Fruit fly (Drosophila melanogaster) whole organism, embryonic: ENCODE results near the gene CG13838.
A peak's percentile ranks its signal among the peaks of the same experiment; 100 is the strongest.

Experiments
- Aef1 ChIP-seq: fragments of 200-800 bp; sonication (Bioruptor generic); IDR thresholded peaks from 3 replicates; pipeline ENCODE4 v1.3.6; 2022; ENCODE audit warnings: missing biosample characterization, missing genetic modification characterization
- CG10366 ChIP-seq: fragments of 200-800 bp; sonication (Bioruptor generic); IDR thresholded peaks from 2 replicates; pipeline ENCODE4 v1.3.6; 2022; ENCODE audit warnings: missing biosample characterization, missing genetic modification characterization
- CG14965 ChIP-seq: fragments of 200-800 bp; sonication (Bioruptor generic); optimal IDR thresholded peaks from 2 replicates; lab custom pipeline; 2016; ENCODE audit warnings: missing biosample characterization, missing genetic modification characterization, borderline replicate concordance
- CG15269 ChIP-seq: fragments of 200-800 bp; sonication (Bioruptor generic); optimal IDR thresholded peaks from 2 replicates; lab custom pipeline; 2018; ENCODE audit warnings: missing biosample characterization, mild to moderate bottlenecking, missing genetic modification characterization, moderate library complexity
- CG17186 ChIP-seq: fragments of 200-800 bp; sonication (Bioruptor generic); optimal IDR thresholded peaks from 3 replicates; lab custom pipeline; 2017; ENCODE audit warnings: missing biosample characterization, missing genetic modification reagents, missing genetic modification characterization
- CG17612 ChIP-seq: fragments of 200-800 bp; sonication (Bioruptor generic); IDR thresholded peaks from 2 replicates; pipeline ENCODE4 v1.3.6; 2022; ENCODE audit warnings: missing biosample characterization, missing genetic modification characterization
- CG30431 ChIP-seq: fragments of 200-800 bp; sonication (Bioruptor generic); optimal IDR thresholded peaks from 2 replicates; lab custom pipeline; 2017; ENCODE audit warnings: missing biosample characterization, missing genetic modification characterization
- CG32767 ChIP-seq: fragments of 200-800 bp; sonication (Bioruptor generic); IDR thresholded peaks from 2 replicates; pipeline ENCODE4 v1.3.6; 2022; ENCODE audit warnings: missing biosample characterization, missing genetic modification characterization
- CG3847 ChIP-seq: fragments of 200-800 bp; sonication (Bioruptor generic); IDR thresholded peaks from 2 replicates; pipeline ENCODE4 v1.3.6; 2022; ENCODE audit warnings: missing biosample characterization, missing genetic modification characterization
- CG5180 ChIP-seq: fragments of 200-800 bp; sonication (Bioruptor generic); optimal IDR thresholded peaks from 3 replicates; lab custom pipeline; 2017; ENCODE audit warnings: missing biosample characterization, missing genetic modification characterization, mild to moderate bottlenecking, moderate library complexity, missing genetic modification reagents
- CG8290 ChIP-seq, 3 experiments: fragments of 200-800 bp; sonication (Bioruptor generic); optimal IDR thresholded peaks; 2 replicates each; lab custom pipeline; 2016 to 2019; ENCODE audit warnings: missing biosample characterization in 3 of 3, missing genetic modification characterization in 3 of 3, mild to moderate bottlenecking in 2 of 3, moderate library complexity in 1 of 3
- CG8388 ChIP-seq: fragments of 200-800 bp; sonication (Bioruptor generic); optimal IDR thresholded peaks from 2 replicates; lab custom pipeline; 2019; ENCODE audit warnings: missing biosample characterization, mild to moderate bottlenecking, missing genetic modification characterization, moderate library complexity
- CG9215 ChIP-seq: fragments of 200-800 bp; sonication (Bioruptor generic); IDR thresholded peaks from 2 replicates; pipeline ENCODE4 v1.3.6; 2022; ENCODE audit warnings: missing biosample characterization, missing genetic modification characterization
- CG9817 ChIP-seq: fragments of 200-800 bp; sonication (Bioruptor generic); optimal IDR thresholded peaks from 2 replicates; lab custom pipeline; 2018; ENCODE audit warnings: missing biosample characterization, mild to moderate bottlenecking, missing genetic modification characterization, moderate library complexity
- Dbx ChIP-seq: fragments of 200-800 bp; sonication (Bioruptor generic); IDR thresholded peaks from 3 replicates; pipeline ENCODE4 v1.3.6; 2022; ENCODE audit warnings: missing biosample characterization, missing genetic modification characterization
- Deaf1 ChIP-seq: fragments of 200-800 bp; optimal IDR thresholded peaks from 3 replicates; lab custom pipeline; 2019; ENCODE audit warnings: missing biosample characterization, mild to moderate bottlenecking, missing genetic modification characterization, moderate library complexity
- Dip3 ChIP-seq: fragments of 200-800 bp; sonication (Bioruptor generic); optimal IDR thresholded peaks from 3 replicates; lab custom pipeline; 2016; ENCODE audit warnings: missing biosample characterization, missing genetic modification characterization
- Dp ChIP-seq: fragments of 200-800 bp; sonication (Bioruptor generic); optimal IDR thresholded peaks from 2 replicates; lab custom pipeline; 2018; ENCODE audit warnings: missing biosample characterization, mild to moderate bottlenecking, missing genetic modification characterization, moderate library complexity
- Dref ChIP-seq: fragments of 200-800 bp; sonication (Bioruptor generic); IDR thresholded peaks from 2 replicates; pipeline ENCODE4 v1.3.6; 2022; ENCODE audit warnings: missing biosample characterization, missing genetic modification characterization
- Drgx ChIP-seq: fragments of 200-800 bp; sonication (Bioruptor generic); IDR thresholded peaks from 2 replicates; pipeline ENCODE4 v1.3.6; 2022; ENCODE audit warnings: missing biosample characterization, missing genetic modification characterization
- E2f2 ChIP-seq: fragments of 200-800 bp; sonication (Bioruptor generic); IDR thresholded peaks from 2 replicates; pipeline ENCODE4 v1.3.6; 2022; ENCODE audit warnings: missing biosample characterization, missing genetic modification characterization
- Ets65A ChIP-seq: fragments of 200-800 bp; sonication (Bioruptor generic); peaks from one replicate; lab custom pipeline; 2016; ENCODE audit warnings: missing biosample characterization, missing genetic modification characterization
- Ets97D ChIP-seq: fragments of 200-800 bp; sonication (Bioruptor generic); optimal IDR thresholded peaks from 3 replicates; lab custom pipeline; 2016; ENCODE audit warnings: missing biosample characterization, missing genetic modification characterization
- Gug ChIP-seq: fragments of 200-800 bp; sonication (Bioruptor generic); IDR thresholded peaks from 4 replicates; pipeline ENCODE4 v1.3.6; 2022; ENCODE audit warnings: missing biosample characterization, missing genetic modification characterization
- HLH3B ChIP-seq: fragments of 200-800 bp; sonication (Bioruptor generic); IDR thresholded peaks from 2 replicates; pipeline ENCODE4 v1.3.6; 2022; ENCODE audit warnings: missing biosample characterization, missing genetic modification characterization
- Hsf ChIP-seq: fragments of 200-800 bp; sonication (Bioruptor generic); optimal IDR thresholded peaks from 3 replicates; lab custom pipeline; 2016; ENCODE audit warnings: missing biosample characterization, missing genetic modification characterization
- Jarid2 ChIP-seq: fragments of 200-800 bp; sonication (Bioruptor generic); optimal IDR thresholded peaks from 3 replicates; lab custom pipeline; 2017; ENCODE audit warnings: mild to moderate bottlenecking, missing biosample characterization, missing genetic modification reagents, missing genetic modification characterization
- Med ChIP-seq: fragments of 200-800 bp; sonication (Bioruptor generic); peaks from one replicate; lab custom pipeline; 2016; ENCODE audit warnings: missing biosample characterization, missing genetic modification characterization, mild to moderate bottlenecking, inconsistent platforms, moderate library complexity
- NfI ChIP-seq: fragments of 200-800 bp; sonication (Bioruptor generic); optimal IDR thresholded peaks from 3 replicates; lab custom pipeline; 2018; ENCODE audit warnings: missing biosample characterization, mild to moderate bottlenecking, missing genetic modification characterization, moderate library complexity
- Opbp ChIP-seq: fragments of 200-800 bp; sonication (Bioruptor generic); IDR thresholded peaks from 3 replicates; pipeline ENCODE4 v1.3.6; 2022; ENCODE audit warnings: missing biosample characterization, missing genetic modification characterization; ENCODE audit not compliant: partially characterized antibody
- Rfx ChIP-seq: fragments of 200-800 bp; sonication (Bioruptor generic); IDR thresholded peaks from 2 replicates; pipeline ENCODE4 v1.3.6; 2022; ENCODE audit warnings: missing biosample characterization, missing genetic modification characterization
- Sox100B ChIP-seq: fragments of 200-800 bp; sonication (Bioruptor generic); optimal IDR thresholded peaks from 3 replicates; lab custom pipeline; 2018; ENCODE audit warnings: missing biosample characterization, mild to moderate bottlenecking, missing genetic modification characterization
- ap ChIP-seq: fragments of 200-800 bp; sonication (Bioruptor generic); IDR thresholded peaks from 2 replicates; pipeline ENCODE4 v1.3.6; 2022; ENCODE audit warnings: missing biosample characterization, missing genetic modification characterization
- caup ChIP-seq: fragments of 200-800 bp; sonication (Bioruptor generic); optimal IDR thresholded peaks from 3 replicates; lab custom pipeline; 2017; ENCODE audit warnings: missing biosample characterization, mild to moderate bottlenecking, missing genetic modification characterization, moderate library complexity; ENCODE audit not compliant: severe bottlenecking
- disco-r ChIP-seq: fragments of 200-800 bp; sonication (Bioruptor generic); optimal IDR thresholded peaks from 2 replicates; lab custom pipeline; 2016; ENCODE audit warnings: missing biosample characterization, missing genetic modification characterization
- ems ChIP-seq: fragments of 200-800 bp; sonication (Bioruptor generic); optimal IDR thresholded peaks from 3 replicates; lab custom pipeline; 2016; ENCODE audit warnings: missing biosample characterization, missing genetic modification characterization
- eve ChIP-seq, 2 experiments: fragments of >200 bp; optimal IDR thresholded peaks; 2 replicates each; lab custom pipeline; 2017; ENCODE audit warnings: missing biosample characterization in 2 of 2, missing genetic modification characterization in 2 of 2
- lbe ChIP-seq: fragments of 200-800 bp; sonication (Bioruptor generic); optimal IDR thresholded peaks from 2 replicates; lab custom pipeline; 2016; ENCODE audit warnings: missing biosample characterization, mild to moderate bottlenecking, missing genetic modification characterization
- mirr ChIP-seq: fragments of 200-800 bp; sonication (Bioruptor generic); optimal IDR thresholded peaks from 3 replicates; lab custom pipeline; 2018; ENCODE audit warnings: missing biosample characterization, mild to moderate bottlenecking, missing genetic modification characterization
- mld ChIP-seq: fragments of 200-800 bp; sonication (Bioruptor generic); IDR thresholded peaks from 3 replicates; pipeline ENCODE4 v1.3.6; 2022; ENCODE audit warnings: missing biosample characterization, missing genetic modification characterization; ENCODE audit not compliant: partially characterized antibody
- nerfin-2 ChIP-seq: fragments of 200-800 bp; sonication (Bioruptor generic); IDR thresholded peaks from 2 replicates; pipeline ENCODE4 v1.3.6; 2022; ENCODE audit warnings: missing biosample characterization, missing genetic modification characterization; ENCODE audit not compliant: partially characterized antibody
- pros ChIP-seq: fragments of 200-800 bp; sonication (Bioruptor generic); optimal IDR thresholded peaks from 3 replicates; lab custom pipeline; 2019; ENCODE audit warnings: missing biosample characterization, mild to moderate bottlenecking, missing genetic modification characterization, moderate library complexity
- seq ChIP-seq: fragments of 200-800 bp; sonication (Bioruptor generic); IDR thresholded peaks from 2 replicates; pipeline ENCODE4 v1.3.6; 2022; ENCODE audit warnings: missing biosample characterization, missing genetic modification characterization
- slou ChIP-seq: fragments of 200-800 bp; sonication (Bioruptor generic); optimal IDR thresholded peaks from 3 replicates; lab custom pipeline; 2016; ENCODE audit warnings: missing biosample characterization, missing genetic modification characterization
- sr ChIP-seq: fragments of 200-800 bp; sonication (Bioruptor generic); IDR thresholded peaks from 3 replicates; pipeline ENCODE4 v1.3.6; 2022; ENCODE audit warnings: missing biosample characterization, missing genetic modification characterization
- tgo ChIP-seq: fragments of 200-800 bp; sonication (Bioruptor generic); IDR thresholded peaks from 3 replicates; pipeline ENCODE4 v1.3.6; 2022; ENCODE audit warnings: missing biosample characterization, missing genetic modification characterization
- usp ChIP-seq: fragments of >200 bp; optimal IDR thresholded peaks from 2 replicates; lab custom pipeline; 2017; ENCODE audit warnings: missing biosample characterization, missing genetic modification characterization
- yki ChIP-seq: fragments of >200 bp; optimal IDR thresholded peaks from 3 replicates; lab custom pipeline; 2018

CG13838 gene

DNA sequence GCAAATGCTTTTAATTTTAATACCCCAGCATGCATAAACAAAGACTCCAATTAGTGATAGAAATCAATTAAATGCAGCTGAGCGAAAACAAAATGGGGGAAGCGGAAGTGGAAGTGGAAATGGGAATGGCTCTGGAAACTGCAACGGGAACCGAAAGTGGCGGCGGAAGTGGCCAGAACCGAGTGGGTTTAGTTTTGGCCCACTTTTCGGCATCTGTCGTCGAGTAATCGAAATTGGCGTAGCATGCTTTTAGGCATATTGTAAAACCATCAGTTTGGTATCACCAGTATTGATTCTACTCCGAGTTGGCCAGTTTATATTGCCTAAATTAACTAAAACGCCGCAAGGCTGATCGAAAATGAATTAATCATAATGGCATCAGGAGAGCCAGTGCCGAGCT lies 37.9 kb upstream of the CG13838 start (continued):
- TF ChIP-seq usp (GFP tag; lab: Kevin White, UChicago): no peak
- TF ChIP-seq NfI (GFP tag; lab: Kevin White, UChicago): peak; percentile 25
- no peak for TF ChIP-seq eve (GFP tag; optimal IDR thresholded peaks at IDR 0.05; lab: Kevin White, UChicago)
- no peak for TF ChIP-seq ap (GFP tag; lab: Robert Waterston, UW)
- peak; percentile 69 for TF ChIP-seq Ets97D (GFP tag; lab: Kevin White, UChicago)
- TF ChIP-seq CG17612 (GFP tag; lab: Robert Waterston, UW): 0 out of 2 replicates have a peak, but pooled peaks have one; percentile 7
- 0 out of 3 replicates have a peak, but pooled peaks have one; percentile 29 for TF ChIP-seq sr (GFP tag; lab: Robert Waterston, UW)
- 0 out of 2 replicates have a peak, but pooled peaks have one; percentile 22 for TF ChIP-seq Dref (GFP tag; lab: Robert Waterston, UW)
- TF ChIP-seq CG32767 (GFP tag; lab: Robert Waterston, UW): no peak
- 0 out of 2 replicates have a peak, but pooled peaks have one; percentile 12 for TF ChIP-seq Rfx
- peak; percentile 65 for TF ChIP-seq Ets65A (GFP tag; lab: Kevin White, UChicago)
- peak; percentile 21; the same call in 1 of the 2 replicates for TF ChIP-seq CG10366 (GFP tag; lab: Robert Waterston, UW)
- TF ChIP-seq HLH3B: peak; percentile 30; the same call in 1 of the 2 replicates
- no peak for TF ChIP-seq disco-r (GFP tag; lab: Kevin White, UChicago)
- peak; percentile 2 for TF ChIP-seq caup (GFP tag; lab: Kevin White, UChicago)
- peak; percentile 59 for TF ChIP-seq Med

DNA sequence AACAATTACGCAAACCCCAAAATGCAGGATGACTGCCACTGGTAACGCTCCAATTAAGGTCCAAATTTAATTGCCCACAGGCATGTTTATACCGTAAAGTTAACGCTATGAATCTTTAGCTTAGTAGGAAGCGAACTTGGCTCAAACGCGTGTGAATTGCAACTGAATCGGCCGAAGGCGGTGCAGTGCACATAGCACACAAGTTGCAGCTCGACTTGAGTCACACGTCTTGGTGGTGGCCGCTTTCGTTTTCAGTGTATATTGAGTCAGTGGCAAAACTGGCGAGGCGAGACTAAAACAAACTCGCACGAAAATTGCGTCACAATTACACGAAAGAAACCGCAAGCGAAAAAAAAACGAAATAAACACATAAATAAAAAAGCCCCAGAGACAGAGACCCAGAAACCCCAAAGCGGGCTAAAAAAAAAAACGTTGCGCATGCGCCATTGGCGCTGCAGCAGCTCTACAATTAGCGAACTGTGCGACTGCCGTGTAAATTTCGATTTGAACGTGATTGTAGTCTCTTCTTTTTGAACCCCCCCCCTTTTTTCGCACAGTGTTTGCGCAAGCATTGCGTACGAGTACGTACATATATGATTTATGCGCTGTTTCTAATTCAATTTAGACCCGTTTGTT lies 32.4 kb upstream of the CG13838 start:
- no peak for TF ChIP-seq CG30431
- TF ChIP-seq Dp (GFP tag; lab: Kevin White, UChicago): no peak
- 0 out of 2 replicates have a peak, but pooled peaks have one; percentile 12 for TF ChIP-seq CG3847
- no peak for TF ChIP-seq slou (GFP tag; lab: Kevin White, UChicago)
- no peak for TF ChIP-seq CG17186 (GFP tag; lab: Kevin White, UChicago)
- peak; percentile 41 for TF ChIP-seq Med
- no peak for TF ChIP-seq CG14965 (GFP tag; lab: Kevin White, UChicago)
- TF ChIP-seq CG9817 (tag; lab: Kevin White, UChicago): no peak
- no peak for TF ChIP-seq Dip3 (GFP tag; lab: Kevin White, UChicago)
- TF ChIP-seq usp (GFP tag; lab: Kevin White, UChicago): no peak
- TF ChIP-seq E2f2 (GFP tag; lab: Robert Waterston, UW): no peak
- TF ChIP-seq CG15269: no peak
- no peak for TF ChIP-seq mld
- TF ChIP-seq Drgx: peak; percentile 68
- no peak for TF ChIP-seq pros (GFP tag; lab: Kevin White, UChicago)
- no peak for TF ChIP-seq CG8290 (GFP tag; optimal IDR thresholded peaks at IDR 0.05; lab: Kevin White, UChicago)
- TF ChIP-seq CG8290 (tag; optimal IDR thresholded peaks at IDR 0.05; lab: Kevin White, UChicago): no peak
- TF ChIP-seq mirr (GFP tag; lab: Kevin White, UChicago): no peak
- no peak for TF ChIP-seq Jarid2 (GFP tag; lab: Kevin White, UChicago)
- no peak for TF ChIP-seq lbe (GFP tag; lab: Kevin White, UChicago)
- no peak for TF ChIP-seq Sox100B (GFP tag; lab: Kevin White, UChicago)
- no peak for TF ChIP-seq yki (lab: Kevin White, UChicago)
- no peak for TF ChIP-seq nerfin-2 (GFP tag; lab: Robert Waterston, UW)
- TF ChIP-seq Dbx (GFP tag; lab: Robert Waterston, UW): peak; percentile 52; the same call in 1 of the 3 replicates
- TF ChIP-seq Opbp (GFP tag; lab: Robert Waterston, UW): no peak
- TF ChIP-seq CG5180 (GFP tag; lab: Kevin White, UChicago): peak; percentile 90
- no peak for TF ChIP-seq Aef1
- peak; percentile 48; the same call in 1 of the 2 replicates for TF ChIP-seq Rfx
- TF ChIP-seq CG8388 (GFP tag; lab: Kevin White, UChicago): no peak
- no peak for TF ChIP-seq Gug (GFP tag; lab: Robert Waterston, UW)
- no peak for TF ChIP-seq seq (GFP tag; lab: Robert Waterston, UW)
- TF ChIP-seq ems (GFP tag; lab: Kevin White, UChicago): no peak
- TF ChIP-seq Hsf (GFP tag; lab: Kevin White, UChicago): no peak
- no peak for TF ChIP-seq Deaf1 (tag; lab: Kevin White, UChicago)
- no peak for TF ChIP-seq tgo (GFP tag; lab: Robert Waterston, UW)
- peak; percentile 31; the same call in 1 of the 2 replicates for TF ChIP-seq CG9215 (GFP tag; lab: Robert Waterston, UW)
